Worm (Caenorhabditis elegans) whole organism, L3 larva: Measurements from ENCODE around the gene C09H10.9.

Source experiments
- lin-39 ChIP-seq: fragments of 150-350 bp; optimal IDR thresholded peaks from 2 replicates; lab custom pipeline; 2018; ENCODE audit warnings: missing biosample characterization, missing genetic modification reagents, missing genetic modification characterization
- nhr-11 ChIP-seq: fragments of 150-350 bp; optimal IDR thresholded peaks from 2 replicates; lab custom pipeline; 2014; ENCODE audit warnings: missing biosample characterization, missing genetic modification characterization
- nhr-28 ChIP-seq: fragments of 150-350 bp; optimal IDR thresholded peaks from 2 replicates; lab custom pipeline; 2014; ENCODE audit warnings: missing biosample characterization, missing genetic modification characterization
- unc-62 ChIP-seq: fragments of 150-350 bp; sonication (generic microtip); optimal IDR thresholded peaks from 4 replicates; lab custom pipeline; 2014; ENCODE audit warnings: missing biosample characterization, missing genetic modification reagents, missing genetic modification characterization

ce11 chrII:11153800-11154199 lies 49.5 kb downstream of the C09H10.9 start:
- TF ChIP-seq unc-62 (GFP tag; lab: Kevin White, UChicago) (no peak), nhr-11 (tag; lab: Kevin White, UChicago) (no peak), nhr-28 (tag; lab: Kevin White, UChicago) (no peak), lin-39 (tag; lab: Kevin White, UChicago) (no peak)
